Fruit fly (Drosophila melanogaster) whole organism, pupa: ENCODE results near the gene CG5892.

Experiments used
- CG10348 ChIP-seq: fragments of 200-800 bp; sonication (Bioruptor generic); IDR thresholded peaks from 2 replicates; pipeline ENCODE4 v1.3.6; 2022; ENCODE audit warnings: missing biosample characterization, missing genetic modification characterization
- CG12605 ChIP-seq: fragments of 200-800 bp; sonication (Bioruptor generic); IDR thresholded peaks from 2 replicates; pipeline ENCODE4 v1.3.6; 2022; ENCODE audit warnings: missing biosample characterization, missing genetic modification characterization
- CG13204 ChIP-seq: fragments of 200-800 bp; sonication (Bioruptor generic); optimal IDR thresholded peaks from 2 replicates; lab custom pipeline; 2018; ENCODE audit warnings: missing biosample characterization, mild to moderate bottlenecking, missing genetic modification characterization, moderate library complexity
- CG14655 ChIP-seq: fragments of 200-800 bp; sonication (Bioruptor generic); optimal IDR thresholded peaks from 3 replicates; lab custom pipeline; 2017; ENCODE audit warnings: mild to moderate bottlenecking, missing biosample characterization, missing genetic modification reagents, missing genetic modification characterization
- CG15710 ChIP-seq: fragments of 200-800 bp; sonication (Bioruptor generic); optimal IDR thresholded peaks from 2 replicates; lab custom pipeline; 2018; ENCODE audit warnings: missing biosample characterization, mild to moderate bottlenecking, missing genetic modification characterization, moderate library complexity
- CG17806 ChIP-seq: fragments of 200-800 bp; sonication (Bioruptor generic); optimal IDR thresholded peaks from 2 replicates; lab custom pipeline; 2018; ENCODE audit warnings: missing biosample characterization, mild to moderate bottlenecking, missing genetic modification characterization, moderate library complexity
- CG32121 ChIP-seq: fragments of 200-800 bp; sonication (Bioruptor generic); IDR thresholded peaks from 2 replicates; pipeline ENCODE4 v1.3.6; 2022; ENCODE audit warnings: missing biosample characterization, missing genetic modification characterization
- CG34367 ChIP-seq: fragments of 200-800 bp; sonication (Bioruptor generic); optimal IDR thresholded peaks from 2 replicates; lab custom pipeline; 2018; ENCODE audit warnings: missing biosample characterization, mild to moderate bottlenecking, missing genetic modification characterization
- CG4496 ChIP-seq: fragments of 200-800 bp; sonication (Bioruptor generic); IDR thresholded peaks from 3 replicates; pipeline ENCODE4 v1.3.6; 2022; ENCODE audit warnings: missing biosample characterization, missing genetic modification characterization
- CG8159 ChIP-seq: fragments of 200-800 bp; sonication (Bioruptor generic); optimal IDR thresholded peaks from 3 replicates; lab custom pipeline; 2018; ENCODE audit warnings: missing biosample characterization, mild to moderate bottlenecking, missing genetic modification characterization, moderate library complexity
- CG8301 ChIP-seq: fragments of 200-800 bp; sonication (Bioruptor generic); optimal IDR thresholded peaks from 2 replicates; lab custom pipeline; 2018; ENCODE audit warnings: missing biosample characterization, mild to moderate bottlenecking, missing genetic modification characterization
- CG9948 ChIP-seq: fragments of 200-800 bp; sonication (Bioruptor generic); optimal IDR thresholded peaks from 2 replicates; lab custom pipeline; 2018; ENCODE audit warnings: missing biosample characterization, mild to moderate bottlenecking, missing genetic modification characterization, moderate library complexity
- D1 ChIP-seq: fragments of 200-800 bp; sonication (Bioruptor generic); optimal IDR thresholded peaks from 2 replicates; lab custom pipeline; 2018; ENCODE audit warnings: missing biosample characterization, mild to moderate bottlenecking, missing genetic modification characterization, moderate library complexity
- EcR ChIP-seq: fragments of 200-800 bp; sonication (Bioruptor generic); optimal IDR thresholded peaks from 3 replicates; lab custom pipeline; 2019; ENCODE audit warnings: missing biosample characterization, missing genetic modification characterization, mild to moderate bottlenecking, moderate library complexity, missing genetic modification reagents
- Ets98B ChIP-seq: fragments of 200-800 bp; sonication (Bioruptor generic); IDR thresholded peaks from 2 replicates; pipeline ENCODE4 v1.3.6; 2022; ENCODE audit warnings: missing biosample characterization, missing genetic modification characterization
- Pif1A ChIP-seq: fragments of 200-800 bp; sonication (Bioruptor generic); optimal IDR thresholded peaks from 3 replicates; lab custom pipeline; 2016; ENCODE audit warnings: missing biosample characterization, missing genetic modification characterization
- Pif1B ChIP-seq: fragments of 200-800 bp; sonication (Bioruptor generic); optimal IDR thresholded peaks from 3 replicates; lab custom pipeline; 2016; ENCODE audit warnings: missing biosample characterization, missing genetic modification characterization
- Snoo ChIP-seq: fragments of 200-800 bp; sonication (Bioruptor generic); optimal IDR thresholded peaks from 3 replicates; lab custom pipeline; 2017; ENCODE audit warnings: missing biosample characterization, mild to moderate bottlenecking, missing genetic modification characterization, inconsistent platforms
- fd96Ca ChIP-seq: fragments of 200-800 bp; sonication (Bioruptor generic); IDR thresholded peaks from 3 replicates; pipeline ENCODE4 v1.3.6; 2022; ENCODE audit warnings: missing biosample characterization, missing genetic modification characterization
- gl ChIP-seq: fragments of 200-800 bp; sonication (Bioruptor generic); optimal IDR thresholded peaks from 2 replicates; lab custom pipeline; 2018; ENCODE audit warnings: missing biosample characterization, mild to moderate bottlenecking, missing genetic modification characterization
- rn ChIP-seq: fragments of 200-800 bp; sonication (Bioruptor generic); IDR thresholded peaks from 2 replicates; pipeline ENCODE4 v1.3.6; 2022; ENCODE audit warnings: missing biosample characterization, missing genetic modification characterization

The CG5892 gene

dm6 chr3R:21242318-21242717 lies at the start of gene CG5892:
Gene CG5892, plus strand, starts transcription at chr3R:21242618.
- TF ChIP-seq CG8301 (tag; lab: Kevin White, UChicago) = no peak
- TF ChIP-seq CG10348 = no peak
- TF ChIP-seq Pif1B (GFP tag; lab: Kevin White, UChicago) = no peak
- TF ChIP-seq Pif1A = no peak
- TF ChIP-seq fd96Ca (GFP tag; lab: Robert Waterston, UW) = no peak

dm6 chr3R:21193742-21194141 lies 48.7 kb upstream of the CG5892 start:
- TF ChIP-seq CG32121 (0 out of 2 replicates have a peak, but pooled peaks have one; percentile 18), CG34367 (tag; lab: Kevin White, UChicago) (no peak), CG13204 (GFP tag; lab: Kevin White, UChicago) (no peak), CG8301 (tag; lab: Kevin White, UChicago) (no peak)

dm6 chr3R:21195210-21195967 lies 47.0 kb upstream of the CG5892 start:
- peak; percentile 42 for TF ChIP-seq CG9948 (tag; lab: Kevin White, UChicago)
- peak; percentile 29 for TF ChIP-seq Ets98B
- peak; percentile 18 for TF ChIP-seq Snoo (tag; lab: Kevin White, UChicago)
- peak; percentile 43 for TF ChIP-seq Pif1A
- TF ChIP-seq CG34367 (tag; lab: Kevin White, UChicago) = peak; percentile 26
- TF ChIP-seq CG17806 (tag; lab: Kevin White, UChicago) = peak; percentile 53
- TF ChIP-seq CG12605 = 0 out of 2 replicates have a peak, but pooled peaks have one; percentile 39
- no peak for TF ChIP-seq EcR (GFP tag; lab: Kevin White, UChicago)
- no peak for TF ChIP-seq CG10348
- no peak for TF ChIP-seq gl (tag; lab: Kevin White, UChicago)
- TF ChIP-seq fd96Ca (GFP tag; lab: Robert Waterston, UW) = 0 out of 3 replicates have a peak, but pooled peaks have one; percentile 15
- peak; percentile 62; the same call in 2 of the 3 replicates for TF ChIP-seq CG4496
- TF ChIP-seq Pif1B (GFP tag; lab: Kevin White, UChicago) = peak; percentile 2
- TF ChIP-seq D1 (tag; lab: Kevin White, UChicago) = no peak
- peak; percentile 56 for TF ChIP-seq CG15710 (tag; lab: Kevin White, UChicago)
- TF ChIP-seq CG8301 (tag; lab: Kevin White, UChicago) = peak; percentile 62
- TF ChIP-seq rn (GFP tag; lab: Robert Waterston, UW) = no peak
- peak; percentile 68 for TF ChIP-seq CG8159 (tag; lab: Kevin White, UChicago)
- TF ChIP-seq CG13204 (GFP tag; lab: Kevin White, UChicago) = no peak
- TF ChIP-seq CG14655 (GFP tag; lab: Kevin White, UChicago) = peak; percentile 66
- TF ChIP-seq CG32121 = peak; percentile 41; the same call in 1 of the 2 replicates

dm6 chr3R:21197566-21197965 lies 44.9 kb upstream of the CG5892 start:
- TF ChIP-seq CG4496 = no peak
- no peak for TF ChIP-seq CG13204 (GFP tag; lab: Kevin White, UChicago)
- no peak for TF ChIP-seq D1 (tag; lab: Kevin White, UChicago)
- no peak for TF ChIP-seq CG8301 (tag; lab: Kevin White, UChicago)
- no peak for TF ChIP-seq Pif1A

- TF ChIP-seq Pif1A (no peak), Snoo (tag; lab: Kevin White, UChicago) (no peak), rn (GFP tag; lab: Robert Waterston, UW) (no peak), CG32121 (no peak), CG8159 (tag; lab: Kevin White, UChicago) (no peak), CG13204 (GFP tag; lab: Kevin White, UChicago) (no peak), Ets98B (no peak), CG12605 (no peak), D1 (tag; lab: Kevin White, UChicago) (no peak), CG8301 (tag; lab: Kevin White, UChicago) (no peak), CG4496 (no peak), CG17806 (tag; lab: Kevin White, UChicago) (no peak), EcR (GFP tag; lab: Kevin White, UChicago) (no peak), Pif1B (GFP tag; lab: Kevin White, UChicago) (no peak), CG34367 (tag; lab: Kevin White, UChicago) (no peak), CG14655 (GFP tag; lab: Kevin White, UChicago) (no peak), CG9948 (tag; lab: Kevin White, UChicago) (no peak), gl (tag; lab: Kevin White, UChicago) (no peak)
These were observed 44.3 kb upstream of the CG5892 start for dm6 chr3R:21198073-21198472.

dm6 chr3R:21199085-21199899 lies 43.1 kb upstream of the CG5892 start:
- peak; percentile 27 for TF ChIP-seq EcR (GFP tag; lab: Kevin White, UChicago)
- peak; percentile 1 for TF ChIP-seq CG14655 (GFP tag; lab: Kevin White, UChicago)
- TF ChIP-seq CG9948 (tag; lab: Kevin White, UChicago) = no peak
- TF ChIP-seq CG8301 (tag; lab: Kevin White, UChicago) = no peak
